Worm (Caenorhabditis elegans) whole organism, L2 larva: ENCODE data around the gene ace-3.

ENCODE experiments used
- R02D3.7 ChIP-seq: fragments of 150-350 bp; optimal IDR thresholded peaks from 2 replicates; lab custom pipeline; 2014; ENCODE audit warnings: missing biosample characterization, missing genetic modification characterization
- ama-1 ChIP-seq: fragments of 150-350 bp; optimal IDR thresholded peaks from 2 replicates; lab custom pipeline; 2018; ENCODE audit warnings: inconsistent platforms
- dmd-4 ChIP-seq: sonication (generic microtip); optimal IDR thresholded peaks from 2 replicates; lab custom pipeline; 2017; ENCODE audit warnings: missing biosample characterization, missing genetic modification characterization
- egl-27 ChIP-seq: sonication (generic microtip); optimal IDR thresholded peaks from 3 replicates; lab custom pipeline; 2017; ENCODE audit warnings: missing biosample characterization, missing genetic modification reagents, missing genetic modification characterization
- elt-3 ChIP-seq: sonication (generic microtip); optimal IDR thresholded peaks from 2 replicates; lab custom pipeline; 2017; ENCODE audit warnings: missing biosample characterization, missing genetic modification characterization
- nhr-12 ChIP-seq: fragments of 150-350 bp; optimal IDR thresholded peaks from 2 replicates; lab custom pipeline; 2014; ENCODE audit warnings: missing biosample characterization, missing genetic modification characterization
- nhr-237 ChIP-seq: fragments of 150-350 bp; optimal IDR thresholded peaks from 2 replicates; lab custom pipeline; 2014; ENCODE audit warnings: missing biosample characterization, missing genetic modification characterization
- nhr-25 ChIP-seq: fragments of 150-350 bp; sonication (generic microtip); optimal IDR thresholded peaks from 3 replicates; lab custom pipeline; 2014; ENCODE audit warnings: missing biosample characterization, missing genetic modification characterization
- nhr-77 ChIP-seq: fragments of 150-350 bp; optimal IDR thresholded peaks from 2 replicates; lab custom pipeline; 2014; ENCODE audit warnings: missing biosample characterization, missing genetic modification characterization
- unc-39 ChIP-seq: fragments of 150-350 bp; optimal IDR thresholded peaks from 2 replicates; lab custom pipeline; 2014; ENCODE audit warnings: missing biosample characterization, missing genetic modification characterization
- unc-55 ChIP-seq: fragments of 150-350 bp; sonication (generic microtip); optimal IDR thresholded peaks from 3 replicates; lab custom pipeline; 2014; ENCODE audit warnings: missing biosample characterization, missing genetic modification reagents, missing genetic modification characterization
- zag-1 ChIP-seq: fragments of 150-350 bp; optimal IDR thresholded peaks from 2 replicates; lab custom pipeline; 2014; ENCODE audit warnings: missing biosample characterization, missing genetic modification characterization
- ztf-1 ChIP-seq: fragments of 200-800 bp; sonication (Bioruptor generic); conservative IDR thresholded peaks from 2 replicates; pipeline ENCODE4 v1.3.6; 2022; ENCODE audit warnings: missing genetic modification characterization, missing compliant biosample characterization
- ztf-4 ChIP-seq: fragments of 150-350 bp; optimal IDR thresholded peaks from 2 replicates; lab custom pipeline; 2014; ENCODE audit warnings: missing biosample characterization, missing genetic modification characterization

DNA sequence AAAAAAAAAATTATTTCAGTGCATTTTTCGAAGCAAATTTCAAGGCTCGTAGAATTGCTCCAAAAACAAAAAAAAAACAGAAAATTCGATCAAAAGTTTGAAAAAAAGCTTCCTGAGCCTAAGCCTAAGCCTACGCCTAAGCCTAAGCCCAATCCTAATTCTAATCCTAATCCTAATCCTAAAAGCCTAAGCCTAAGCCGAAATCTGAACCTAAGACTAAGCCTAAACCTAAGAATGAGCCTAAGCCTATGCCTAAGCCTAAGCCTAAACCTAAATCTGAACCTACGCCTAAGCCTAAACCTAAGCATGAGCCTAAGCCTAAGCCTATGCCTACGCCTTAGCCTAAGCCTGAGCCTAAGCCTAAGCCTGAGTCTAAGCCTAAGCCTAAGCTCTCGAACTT lies 776 bp downstream of the ace-3 start:
- TF ChIP-seq egl-27 (tag; lab: Kevin White, UChicago) (no peak), unc-39 (tag; lab: Kevin White, UChicago) (no peak), ztf-4 (tag; lab: Kevin White, UChicago) (no peak), zag-1 (tag; lab: Kevin White, UChicago) (no peak), elt-3 (tag; lab: Kevin White, UChicago) (no peak), nhr-12 (tag; lab: Kevin White, UChicago) (no peak), unc-55 (no peak), dmd-4 (tag; lab: Kevin White, UChicago) (no peak), nhr-77 (tag; lab: Kevin White, UChicago) (no peak), nhr-237 (tag; lab: Kevin White, UChicago) (no peak), ama-1 (lab: Kevin White, UChicago) (no peak), nhr-25 (tag; lab: Kevin White, UChicago) (no peak), ztf-1 (GFP tag; lab: Robert Waterston, UW) (no peak), R02D3.7 (tag; lab: Kevin White, UChicago) (no peak)
